Fruit fly (Drosophila melanogaster): ENCODE measurements around the gene Cad88C.

DNA sequence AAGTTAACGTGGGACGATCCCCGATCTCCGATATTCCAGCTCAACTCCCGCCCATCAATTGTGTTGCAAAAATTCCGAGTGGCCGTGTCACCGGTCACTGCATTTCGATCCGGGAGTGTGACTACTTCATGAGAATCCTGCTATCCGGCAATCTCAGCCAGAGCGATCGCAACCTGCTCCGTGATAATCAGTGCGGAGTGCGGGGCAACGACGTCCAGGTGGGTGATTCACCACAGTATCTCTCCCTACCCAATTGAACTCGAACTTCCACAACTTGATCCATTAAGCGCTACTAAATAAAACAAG is 27.3 kb downstream of the Cad88C start:
- no peak for TF ChIP-seq CG8478 (optimal IDR thresholded peaks at IDR 0.05)
- TF ChIP-seq EcR (GFP tag; optimal IDR thresholded peaks at IDR 0.05): no peak
- TF ChIP-seq psq (optimal IDR thresholded peaks at IDR 0.05): no peak
- no peak for TF ChIP-seq usp (GFP tag; optimal IDR thresholded peaks at IDR 0.05)
- TF ChIP-seq Dll (optimal IDR thresholded peaks at IDR 0.05): no peak
